Worm (Caenorhabditis elegans) whole organism, L1 larva: ENCODE measurements around the gene ZK783.7.

Source experiments
- C16A3.4 ChIP-seq: fragments of 150-350 bp; optimal IDR thresholded peaks from 2 replicates; lab custom pipeline; 2014; ENCODE audit warnings: missing biosample characterization, missing genetic modification characterization
- C34B4.2 ChIP-seq: sonication (generic microtip); optimal IDR thresholded peaks from 2 replicates; lab custom pipeline; 2017; ENCODE audit warnings: mild to moderate bottlenecking, missing genetic modification characterization, missing compliant biosample characterization
- F16B12.6 ChIP-seq: fragments of 150-350 bp; optimal IDR thresholded peaks from 2 replicates; lab custom pipeline; 2014; ENCODE audit warnings: missing biosample characterization, missing genetic modification characterization
- ama-1 ChIP-seq: fragments of 150-350 bp; optimal IDR thresholded peaks from 2 replicates; lab custom pipeline; 2014
- blmp-1 ChIP-seq: fragments of 150-350 bp; optimal IDR thresholded peaks from 2 replicates; lab custom pipeline; 2014; ENCODE audit warnings: missing biosample characterization, missing genetic modification characterization
- ceh-8 ChIP-seq: fragments of 200-800 bp; sonication (Bioruptor generic); optimal IDR thresholded peaks from 2 replicates; lab custom pipeline; 2018; ENCODE audit warnings: mild to moderate bottlenecking, missing genetic modification characterization, moderate library complexity, missing compliant biosample characterization
- ceh-90 ChIP-seq: sonication (generic microtip); optimal IDR thresholded peaks from 2 replicates; lab custom pipeline; 2016; ENCODE audit warnings: missing genetic modification characterization, missing compliant biosample characterization
- dpl-1 ChIP-seq, 3 experiments: fragments of 150-350 bp in 2 of 3; sonication (generic microtip) in 1 of 3; optimal IDR thresholded peaks; 2 replicates each; lab custom pipeline; 2014 to 2017; ENCODE audit warnings: missing biosample characterization in 3 of 3, missing genetic modification characterization in 3 of 3, missing genetic modification reagents in 3 of 3
- dsc-1 ChIP-seq: sonication (generic microtip); optimal IDR thresholded peaks from 2 replicates; lab custom pipeline; 2016; ENCODE audit warnings: mild to moderate bottlenecking, missing genetic modification characterization, missing compliant biosample characterization
- efl-1 ChIP-seq, 4 experiments: fragments of 150-350 bp; optimal IDR thresholded peaks in 3 of 4; peaks in 1 of 4; 1 replicate in 1 of 4; 2 replicates in 3 of 4; lab custom pipeline; 2014; ENCODE audit warnings: missing biosample characterization in 2 of 4, missing genetic modification characterization in 2 of 4, missing genetic modification reagents in 2 of 4
- efl-3 ChIP-seq: fragments of 200-800 bp; sonication (Bioruptor generic); optimal IDR thresholded peaks from 2 replicates; lab custom pipeline; 2018; ENCODE audit warnings: mild to moderate bottlenecking, missing genetic modification characterization, missing compliant biosample characterization
- elt-2 ChIP-seq: sonication (generic microtip); optimal IDR thresholded peaks from 2 replicates; lab custom pipeline; 2016; ENCODE audit warnings: missing genetic modification characterization, mild to moderate bottlenecking, inconsistent platforms, missing compliant biosample characterization, missing genetic modification reagents
- elt-3 ChIP-seq, 6 experiments: fragments of 150-350 bp in 1 of 6; sonication (generic microtip); optimal IDR thresholded peaks; 2 replicates each; lab custom pipeline; 2017 to 2018; ENCODE audit warnings: missing biosample characterization in 6 of 6, missing genetic modification characterization in 6 of 6, inconsistent platforms in 1 of 6
- fkh-10 ChIP-seq: sonication (generic microtip); optimal IDR thresholded peaks from 2 replicates; lab custom pipeline; 2017; ENCODE audit warnings: missing biosample characterization, missing genetic modification reagents, missing genetic modification characterization
- grh-1 ChIP-seq: fragments of 200-800 bp; sonication (Bioruptor generic); IDR thresholded peaks from 2 replicates; pipeline ENCODE4 v1.3.6; 2022; ENCODE audit warnings: missing genetic modification reagents, missing genetic modification characterization, missing compliant biosample characterization
- hlh-17 ChIP-seq: fragments of 200-800 bp; sonication (Bioruptor generic); optimal IDR thresholded peaks from 2 replicates; lab custom pipeline; 2018; ENCODE audit warnings: missing genetic modification characterization, mild to moderate bottlenecking, missing compliant biosample characterization, moderate library complexity, borderline replicate concordance
- hlh-4 ChIP-seq: sonication (generic microtip); optimal IDR thresholded peaks from 2 replicates; lab custom pipeline; 2016; ENCODE audit warnings: mild to moderate bottlenecking, missing genetic modification characterization, missing compliant biosample characterization
- irx-1 ChIP-seq: sonication (generic microtip); optimal IDR thresholded peaks from 2 replicates; lab custom pipeline; 2016; ENCODE audit warnings: missing genetic modification characterization, missing compliant biosample characterization
- lin-14 ChIP-seq: fragments of 200-800 bp; sonication (Bioruptor generic); optimal IDR thresholded peaks from 2 replicates; lab custom pipeline; 2018; ENCODE audit warnings: mild to moderate bottlenecking, missing genetic modification characterization, moderate library complexity, missing compliant biosample characterization
- lin-35 ChIP-seq, 2 experiments: fragments of 150-350 bp; optimal IDR thresholded peaks; 2 replicates each; lab custom pipeline; 2014; ENCODE audit warnings: missing biosample characterization in 2 of 2, missing genetic modification characterization in 2 of 2, missing genetic modification reagents in 2 of 2
- lsy-2 ChIP-seq, 2 experiments: fragments of 150-350 bp; optimal IDR thresholded peaks; 2 replicates each; lab custom pipeline; 2014; ENCODE audit warnings: missing biosample characterization in 2 of 2, missing genetic modification characterization in 2 of 2
- mdl-1 ChIP-seq, 2 experiments: fragments of 150-350 bp; optimal IDR thresholded peaks; 2 replicates each; lab custom pipeline; 2014 to 2017; ENCODE audit warnings: missing biosample characterization in 2 of 2, missing genetic modification characterization in 2 of 2, inconsistent platforms in 1 of 2
- nhr-12 ChIP-seq: sonication (generic microtip); optimal IDR thresholded peaks from 2 replicates; lab custom pipeline; 2017; ENCODE audit warnings: missing biosample characterization, missing genetic modification characterization
- nhr-19 ChIP-seq: fragments of 200-800 bp; sonication (Bioruptor generic); conservative IDR thresholded peaks from 2 replicates; pipeline ENCODE4 v1.3.6; 2022; ENCODE audit warnings: missing genetic modification characterization, missing compliant biosample characterization
- nhr-20 ChIP-seq: sonication (generic microtip); optimal IDR thresholded peaks from 2 replicates; lab custom pipeline; 2016; ENCODE audit warnings: mild to moderate bottlenecking, missing genetic modification characterization, missing compliant biosample characterization
- nhr-71 ChIP-seq: sonication (generic microtip); optimal IDR thresholded peaks from 2 replicates; lab custom pipeline; 2016; ENCODE audit warnings: mild to moderate bottlenecking, missing genetic modification characterization, moderate library complexity, missing compliant biosample characterization
- nhr-76 ChIP-seq: sonication (generic microtip); optimal IDR thresholded peaks from 2 replicates; lab custom pipeline; 2017; ENCODE audit warnings: missing biosample characterization, missing genetic modification characterization
- nhr-85 ChIP-seq: sonication (generic microtip); peaks from one replicate; lab custom pipeline; 2016; ENCODE audit warnings: missing genetic modification characterization, inconsistent platforms, missing compliant biosample characterization
- nhr-90 ChIP-seq: sonication (generic microtip); optimal IDR thresholded peaks from 2 replicates; lab custom pipeline; 2016; ENCODE audit warnings: mild to moderate bottlenecking, missing genetic modification characterization, missing compliant biosample characterization; ENCODE audit not compliant: poor library complexity
- pag-3 ChIP-seq: sonication (generic microtip); optimal IDR thresholded peaks from 2 replicates; lab custom pipeline; 2017; ENCODE audit warnings: missing genetic modification characterization, mild to moderate bottlenecking, missing compliant biosample characterization, antibody characterized with exemption, borderline replicate concordance; ENCODE audit not compliant: insufficient read depth
- pqm-1 ChIP-seq: sonication (generic microtip); optimal IDR thresholded peaks from 3 replicates; lab custom pipeline; 2017; ENCODE audit warnings: missing biosample characterization, missing genetic modification characterization
- snpc-4 ChIP-seq: fragments of 150-350 bp; optimal IDR thresholded peaks from 2 replicates; lab custom pipeline; 2014; ENCODE audit warnings: missing biosample characterization, missing genetic modification characterization
- snu-23 ChIP-seq: sonication (generic microtip); optimal IDR thresholded peaks from 2 replicates; lab custom pipeline; 2016; ENCODE audit warnings: missing genetic modification characterization, missing compliant biosample characterization
- sox-4 ChIP-seq: sonication (generic microtip); optimal IDR thresholded peaks from 2 replicates; lab custom pipeline; 2016; ENCODE audit warnings: missing genetic modification characterization, missing compliant biosample characterization
- sup-37 ChIP-seq: fragments of 200-800 bp; sonication (Bioruptor generic); optimal IDR thresholded peaks from 2 replicates; lab custom pipeline; 2018; ENCODE audit warnings: mild to moderate bottlenecking, missing genetic modification characterization, missing compliant biosample characterization
- swsn-7 ChIP-seq: sonication (generic microtip); optimal IDR thresholded peaks from 2 replicates; lab custom pipeline; 2016; ENCODE audit warnings: missing genetic modification characterization, missing compliant biosample characterization
- tbx-2 ChIP-seq: sonication (generic microtip); optimal IDR thresholded peaks from 2 replicates; lab custom pipeline; 2016; ENCODE audit warnings: missing genetic modification characterization, missing compliant biosample characterization
- tlp-1 ChIP-seq: fragments of 150-350 bp; optimal IDR thresholded peaks from 2 replicates; lab custom pipeline; 2014; ENCODE audit warnings: missing biosample characterization, missing genetic modification characterization
- unc-130 ChIP-seq: fragments of 150-350 bp; optimal IDR thresholded peaks from 2 replicates; lab custom pipeline; 2017; ENCODE audit warnings: missing biosample characterization, missing genetic modification characterization, inconsistent platforms
- unc-62 ChIP-seq: fragments of 150-350 bp; optimal IDR thresholded peaks from 2 replicates; lab custom pipeline; 2014; ENCODE audit warnings: missing biosample characterization, missing genetic modification reagents, missing genetic modification characterization
- vab-15 ChIP-seq: sonication (generic microtip); optimal IDR thresholded peaks from 2 replicates; lab custom pipeline; 2017; ENCODE audit warnings: missing genotype, mild to moderate bottlenecking, missing genetic modification characterization, missing compliant biosample characterization
- xbp-1 ChIP-seq: sonication (generic microtip); optimal IDR thresholded peaks from 2 replicates; lab custom pipeline; 2016; ENCODE audit warnings: missing genetic modification characterization, missing compliant biosample characterization
- ztf-11 ChIP-seq, 2 experiments: sonication (generic microtip); optimal IDR thresholded peaks; 2 replicates each; lab custom pipeline; 2016 to 2017; ENCODE audit warnings: missing genetic modification characterization in 2 of 2, missing biosample characterization in 1 of 2, missing compliant biosample characterization in 1 of 2
- ztf-4 ChIP-seq: fragments of 150-350 bp; optimal IDR thresholded peaks from 2 replicates; lab custom pipeline; 2014; ENCODE audit warnings: missing biosample characterization, missing genetic modification characterization

ZK783.7 gene

DNA sequence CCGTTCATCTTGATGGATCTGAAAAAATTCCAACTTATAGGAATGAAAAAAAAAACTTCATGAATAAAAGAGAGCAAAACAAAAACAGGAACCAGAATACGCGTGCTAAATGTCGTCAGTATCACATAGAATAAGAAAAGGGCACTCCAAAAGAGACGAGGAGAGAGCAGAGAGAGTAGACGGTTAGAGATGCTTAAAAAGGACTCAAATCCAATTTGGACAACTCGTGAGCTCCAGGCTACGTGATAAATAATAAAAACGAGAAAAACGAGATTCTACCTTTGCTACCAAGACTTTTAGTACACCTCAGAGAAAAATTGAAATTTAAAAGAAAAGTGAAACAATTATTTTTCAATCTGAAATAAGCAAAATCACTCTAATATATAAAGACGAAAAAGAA lies 13.4 kb upstream of the ZK783.7 start, which contains the start of gene upp-1 (continued):
- peak; percentile 28 to 47 for TF ChIP-seq efl-1 (optimal IDR thresholded peaks at IDR 0.05; lab: Kevin White, UChicago)
- TF ChIP-seq efl-1 (GFP tag; optimal IDR thresholded peaks at IDR 0.05 in 1 of 2; lab: Kevin White, UChicago) = no peak
- no peak for TF ChIP-seq pag-3
- TF ChIP-seq F16B12.6 (tag; lab: Kevin White, UChicago) = no peak
- no peak for TF ChIP-seq ceh-8
- no peak for TF ChIP-seq nhr-12 (tag; lab: Kevin White, UChicago)
- TF ChIP-seq fkh-10 (GFP tag; lab: Kevin White, UChicago) = no peak
- no peak for TF ChIP-seq ama-1 (lab: Kevin White, UChicago)

DNA sequence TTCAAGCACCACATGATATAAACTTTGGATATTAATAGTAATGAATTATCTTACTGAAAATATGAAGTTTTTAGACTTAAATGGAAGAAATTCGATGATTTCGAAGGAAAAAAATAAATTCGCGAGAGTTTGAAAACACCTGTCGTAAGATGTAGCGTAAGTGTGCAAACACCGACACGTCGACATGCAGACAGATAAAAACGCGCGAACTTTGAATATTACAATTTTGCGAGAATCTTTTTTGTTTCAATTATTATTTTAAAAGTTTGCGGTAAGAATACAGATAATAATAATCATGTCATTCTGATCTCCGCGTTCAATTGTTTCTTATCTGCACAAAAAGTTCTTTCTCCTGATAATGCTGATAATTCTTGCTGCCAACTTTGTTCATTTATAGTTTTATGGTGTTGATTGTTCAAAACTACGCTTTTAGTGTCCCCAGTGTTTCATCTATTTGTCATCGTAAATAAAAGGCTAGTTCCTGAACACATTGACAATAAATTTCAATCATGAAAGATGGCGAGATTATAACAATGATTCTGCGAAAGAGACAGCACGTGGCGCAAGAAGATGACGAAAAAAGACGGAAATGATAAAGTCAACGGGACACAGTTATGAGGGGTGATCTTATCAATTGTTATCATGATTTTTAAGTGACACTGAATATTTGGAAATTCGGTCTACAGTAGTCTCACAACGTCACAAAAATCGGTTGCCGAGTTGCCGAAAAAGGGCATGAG lies 12.4 kb upstream of the ZK783.7 start:
- TF ChIP-seq efl-1 (optimal IDR thresholded peaks at IDR 0.05; lab: Kevin White, UChicago) = peak in 1 of 2 experiments; percentile 98
- TF ChIP-seq efl-1 (GFP tag; optimal IDR thresholded peaks at IDR 0.05 in 1 of 2; lab: Kevin White, UChicago) = peak; percentile 56 to 93
- TF ChIP-seq vab-15 (tag; lab: Kevin White, UChicago) = no peak
- TF ChIP-seq nhr-71 (tag; lab: Kevin White, UChicago) = peak; percentile 76
- no peak for TF ChIP-seq ztf-11 (tag; optimal IDR thresholded peaks at IDR 0.05; lab: Kevin White, UChicago)
- peak in 1 of 2 experiments; percentile 14 for TF ChIP-seq lsy-2 (tag; optimal IDR thresholded peaks at IDR 0.05; lab: Kevin White, UChicago)
- TF ChIP-seq F16B12.6 (tag; lab: Kevin White, UChicago) = peak; percentile 11
- TF ChIP-seq nhr-85 (tag; lab: Kevin White, UChicago) = peak; percentile 92
- peak in 5 of 6 experiments; percentile 40 to 83 (median 64) for TF ChIP-seq elt-3 (tag; optimal IDR thresholded peaks at IDR 0.05; lab: Kevin White, UChicago)
- TF ChIP-seq dpl-1 (GFP tag; optimal IDR thresholded peaks at IDR 0.05; lab: Kevin White, UChicago) = peak in 2 of 3 experiments; percentile 8 to 54
- no peak for TF ChIP-seq tlp-1 (tag; lab: Kevin White, UChicago)
- TF ChIP-seq nhr-20 (tag; lab: Kevin White, UChicago) = peak; percentile 70
- peak; percentile 98 for TF ChIP-seq elt-2 (tag; lab: Kevin White, UChicago)
- TF ChIP-seq lin-14 = peak; percentile 74
- no peak for TF ChIP-seq sox-4 (tag; lab: Kevin White, UChicago)
- 0 out of 2 replicates have a peak, but pooled peaks have one; percentile 6 for TF ChIP-seq nhr-19 (GFP tag; lab: Robert Waterston, UW)
- TF ChIP-seq snu-23 (GFP tag; lab: Kevin White, UChicago) = peak; percentile 40
- TF ChIP-seq nhr-90 (tag; lab: Kevin White, UChicago) = peak; percentile 63
- TF ChIP-seq blmp-1 (tag; lab: Kevin White, UChicago) = peak; percentile 60
- peak; percentile 6 for TF ChIP-seq tbx-2 (tag; lab: Kevin White, UChicago)
- TF ChIP-seq hlh-4 (tag; lab: Kevin White, UChicago) = no peak
- TF ChIP-seq lin-35 (GFP tag; optimal IDR thresholded peaks at IDR 0.05; lab: Kevin White, UChicago) = peak in 1 of 2 experiments; percentile 48
- TF ChIP-seq mdl-1 (tag; optimal IDR thresholded peaks at IDR 0.05; lab: Kevin White, UChicago) = peak in 1 of 2 experiments; percentile 70
- TF ChIP-seq pqm-1 (tag; lab: Kevin White, UChicago) = peak; percentile 9
- peak; percentile 27 for TF ChIP-seq ztf-4 (tag; lab: Kevin White, UChicago)
- TF ChIP-seq ama-1 (lab: Kevin White, UChicago) = no peak

DNA sequence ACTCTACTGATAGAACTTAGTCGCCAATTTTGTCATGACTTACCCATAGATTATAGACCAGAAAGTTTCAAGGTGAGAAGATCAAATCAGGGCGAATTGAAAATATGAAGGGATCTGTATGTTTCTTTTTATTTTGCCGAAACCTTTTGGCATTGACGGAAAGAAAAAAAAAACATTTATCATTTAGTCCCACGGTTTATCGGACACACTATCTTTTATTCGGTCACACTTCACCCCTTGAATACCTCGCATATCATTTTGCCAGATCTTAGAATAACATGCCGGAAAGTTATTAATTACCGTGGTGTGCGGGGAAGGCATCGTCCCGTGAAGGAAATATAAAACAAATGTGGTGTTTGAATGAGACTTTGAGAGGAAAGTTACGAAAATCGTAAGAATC lies 11.4 kb upstream of the ZK783.7 start:
- TF ChIP-seq dsc-1 (tag; lab: Kevin White, UChicago) (no peak), nhr-12 (tag; lab: Kevin White, UChicago) (no peak), swsn-7 (tag; lab: Kevin White, UChicago) (no peak), grh-1 (GFP tag; lab: Robert Waterston, UW) (no peak), elt-2 (tag; lab: Kevin White, UChicago) (no peak), unc-130 (tag; lab: Kevin White, UChicago) (no peak), irx-1 (tag; lab: Kevin White, UChicago) (no peak), elt-3 (tag; optimal IDR thresholded peaks at IDR 0.05; lab: Kevin White, UChicago) (peak in 1 of 6 experiments; percentile 44), efl-1 (optimal IDR thresholded peaks at IDR 0.05; lab: Kevin White, UChicago) (no peak), efl-1 (GFP tag; optimal IDR thresholded peaks at IDR 0.05 in 1 of 2; lab: Kevin White, UChicago) (peak in 1 of 2 experiments; percentile 40), tlp-1 (tag; lab: Kevin White, UChicago) (no peak), efl-3 (GFP tag; lab: Kevin White, UChicago) (peak; percentile 37), snu-23 (GFP tag; lab: Kevin White, UChicago) (peak; percentile 52), sox-4 (tag; lab: Kevin White, UChicago) (no peak), vab-15 (tag; lab: Kevin White, UChicago) (no peak), xbp-1 (tag; lab: Kevin White, UChicago) (no peak), ceh-90 (tag; lab: Kevin White, UChicago) (no peak), sup-37 (GFP tag; lab: Kevin White, UChicago) (no peak), snpc-4 (tag; lab: Kevin White, UChicago) (no peak), hlh-17 (no peak), C16A3.4 (tag; lab: Kevin White, UChicago) (no peak), unc-62 (GFP tag; lab: Kevin White, UChicago) (no peak), tbx-2 (tag; lab: Kevin White, UChicago) (no peak), nhr-76 (tag; lab: Kevin White, UChicago) (no peak), C34B4.2 (no peak), lsy-2 (tag; optimal IDR thresholded peaks at IDR 0.05; lab: Kevin White, UChicago) (no peak)
